Fruit fly (Drosophila melanogaster) whole organism: Measurements from ENCODE around the gene CG1024.

Experiments
- Dll ChIP-seq: fragments of >200 bp; optimal IDR thresholded peaks from 2 replicates; lab custom pipeline; 2017
- EcR ChIP-seq, 2 experiments: fragments of >200 bp; optimal IDR thresholded peaks; 2 replicates each; lab custom pipeline; 2017; ENCODE audit warnings: missing biosample characterization in 2 of 2, missing genetic modification characterization in 2 of 2, missing genetic modification reagents in 2 of 2
- psq ChIP-seq: fragments of >200 bp; optimal IDR thresholded peaks from 2 replicates; lab custom pipeline; 2017

dm6 chr3R:6339795-6340194 lies 40.3 kb downstream of the CG1024 start, which contains the start of gene Osi20:
- TF ChIP-seq EcR (GFP tag; optimal IDR thresholded peaks at IDR 0.05; lab: Kevin White, UChicago) (no peak), Dll (lab: Kevin White, UChicago) (no peak), psq (no peak)
